Worm (Caenorhabditis elegans): ENCODE results near the gene str-255.

The str-255 gene

DNA sequence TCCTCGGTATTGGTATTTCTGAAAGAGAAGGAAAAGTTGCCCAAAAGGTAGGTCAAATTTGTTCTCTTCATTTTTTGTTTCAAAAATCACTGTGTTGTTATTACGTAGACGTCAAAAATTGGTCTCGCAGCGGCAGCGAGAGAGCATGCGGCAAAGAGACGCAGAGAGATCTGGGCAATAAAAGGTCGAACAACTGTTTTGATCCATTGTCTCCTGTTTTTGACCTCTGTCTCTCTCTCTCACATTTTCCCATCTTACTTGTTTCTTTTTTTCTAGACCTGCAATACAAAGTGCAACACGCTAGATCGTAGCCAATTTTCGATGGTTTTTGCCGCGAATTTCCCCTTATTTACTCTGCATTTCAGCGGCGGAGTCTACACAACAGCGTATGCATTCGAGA lies 37.1 kb downstream of the str-255 start:
- TF ChIP-seq mdl-1 (tag; optimal IDR thresholded peaks at IDR 0.05) (no peak), nhr-129 (tag; optimal IDR thresholded peaks at IDR 0.05) (peak; percentile 51)

DNA sequence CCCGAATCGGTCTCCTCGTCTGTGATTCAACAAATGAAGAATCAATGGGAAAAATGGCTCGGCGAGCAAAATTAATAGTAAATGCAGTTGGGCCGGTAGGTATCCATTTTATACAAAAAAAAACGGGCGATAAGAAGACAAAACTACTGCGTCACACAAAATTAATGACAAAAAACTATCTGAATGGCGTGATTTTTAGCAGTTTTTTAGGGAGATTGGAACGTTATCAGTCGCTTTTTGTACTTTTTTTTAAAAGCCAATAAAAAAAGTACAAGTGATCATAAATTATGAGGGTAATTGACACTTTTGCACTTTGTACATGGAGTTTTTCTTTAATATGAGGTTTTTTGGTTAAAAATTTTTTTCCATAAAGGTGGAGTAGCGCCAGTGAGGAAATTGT lies 40.5 kb downstream of the str-255 start:
- TF ChIP-seq fos-1 (tag; optimal IDR thresholded peaks at IDR 0.05) = peak; percentile 7
- TF ChIP-seq unc-62 (GFP tag; optimal IDR thresholded peaks at IDR 0.05) = no peak

DNA sequence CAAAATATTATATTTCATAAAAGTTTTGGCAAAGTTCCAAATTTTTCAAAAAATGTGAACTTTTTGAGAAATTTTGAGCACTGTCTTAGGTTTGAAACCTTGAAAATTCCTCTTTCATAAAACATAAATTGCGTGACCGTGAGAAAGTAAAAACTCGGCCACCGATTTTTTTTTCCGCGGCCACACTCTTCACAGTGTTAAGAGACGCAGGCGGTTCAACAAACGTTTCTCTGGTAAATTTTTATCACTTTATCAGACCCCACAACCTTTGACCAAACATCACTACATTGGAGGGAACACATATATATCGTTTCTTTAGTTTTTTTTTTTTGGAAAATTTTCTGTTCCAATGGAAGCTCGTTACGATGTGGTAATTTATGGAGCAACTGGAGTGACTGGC lies 41.1 kb downstream of the str-255 start, which contains the start of gene F22F7.2:
Gene F22F7.2 (plus strand): TSS at position 266 of the 400 bp plus-strand sequence.
- TF ChIP-seq F13H6.1 (tag; optimal IDR thresholded peaks at IDR 0.05) = no peak
- TF ChIP-seq lin-39 (tag; optimal IDR thresholded peaks at IDR 0.05) = no peak
- no peak for TF ChIP-seq ztf-4 (tag; optimal IDR thresholded peaks at IDR 0.05)
- TF ChIP-seq sma-9 (GFP tag; optimal IDR thresholded peaks at IDR 0.05) = peak; percentile 16
- TF ChIP-seq sma-9 (tag; optimal IDR thresholded peaks at IDR 0.05) = no peak
- peak; percentile 14 for TF ChIP-seq crh-2 (tag; optimal IDR thresholded peaks at IDR 0.05)

ce11 chrV:2121910-2122362 lies 41.7 kb downstream of the str-255 start, which contains the start of gene F22F7.8:
TSS of gene F22F7.8 (minus strand) at chrV:2121960.
- TF ChIP-seq F13H6.1 (tag; optimal IDR thresholded peaks at IDR 0.05) = no peak
- TF ChIP-seq sma-9 (GFP tag; optimal IDR thresholded peaks at IDR 0.05) = no peak
- no peak for TF ChIP-seq sma-9 (tag; optimal IDR thresholded peaks at IDR 0.05)
- TF ChIP-seq lin-13 (GFP tag; optimal IDR thresholded peaks at IDR 0.05) = no peak
- TF ChIP-seq aly-2 (tag; optimal IDR thresholded peaks at IDR 0.05) = no peak
- TF ChIP-seq blmp-1 (tag; optimal IDR thresholded peaks at IDR 0.05; ENCODE audit: insufficient read depth) = no peak
- no peak for TF ChIP-seq egl-27 (tag; optimal IDR thresholded peaks at IDR 0.05)
- TF ChIP-seq mbf-1 (tag; optimal IDR thresholded peaks at IDR 0.05) = no peak
- TF ChIP-seq ceh-16 (tag; optimal IDR thresholded peaks at IDR 0.05) = no peak
- no peak for TF ChIP-seq unc-39 (tag; optimal IDR thresholded peaks at IDR 0.05)
- TF ChIP-seq nhr-21 (tag; optimal IDR thresholded peaks at IDR 0.05) = no peak
- TF ChIP-seq Y55F3AM.14 (GFP tag; optimal IDR thresholded peaks at IDR 0.05) = no peak
- TF ChIP-seq nhr-6 (tag; optimal IDR thresholded peaks at IDR 0.05) = no peak
- TF ChIP-seq lin-39 (tag; optimal IDR thresholded peaks at IDR 0.05) = no peak
- no peak for TF ChIP-seq unc-55 (GFP tag; optimal IDR thresholded peaks at IDR 0.05)
- TF ChIP-seq lin-11 (tag; optimal IDR thresholded peaks at IDR 0.05) = no peak
- no peak for TF ChIP-seq dmd-4 (tag; optimal IDR thresholded peaks at IDR 0.05)
- no peak for TF ChIP-seq sma-3 (GFP tag; optimal IDR thresholded peaks at IDR 0.05)
- TF ChIP-seq nhr-10 (tag; optimal IDR thresholded peaks at IDR 0.05) = no peak

ce11 chrV:2119529-2119928 lies 44.1 kb downstream of the str-255 start, which contains the start of gene F22F7.11:
TSS of gene F22F7.11 (plus strand) at chrV:2119829.
- TF ChIP-seq ama-1 (optimal IDR thresholded peaks at IDR 0.05) = no peak

ce11 chrV:2118574-2118973 lies 45.1 kb downstream of the str-255 start, which contains the start of gene bgnt-1.2:
TSS of gene bgnt-1.2 (minus strand) at chrV:2118674.
- no peak for TF ChIP-seq peb-1 (tag; optimal IDR thresholded peaks at IDR 0.05)
- no peak for TF ChIP-seq R02D3.7 (tag; optimal IDR thresholded peaks at IDR 0.05)
- TF ChIP-seq lsy-2 (tag; optimal IDR thresholded peaks at IDR 0.05) = no peak
- no peak for TF ChIP-seq sem-4 (tag; optimal IDR thresholded peaks at IDR 0.05)
- TF ChIP-seq mdl-1 (tag; optimal IDR thresholded peaks at IDR 0.05) = no peak
- TF ChIP-seq skn-1 (tag; optimal IDR thresholded peaks at IDR 0.05) = no peak
- TF ChIP-seq sma-9 (GFP tag; optimal IDR thresholded peaks at IDR 0.05) = no peak
- TF ChIP-seq sma-9 (tag; optimal IDR thresholded peaks at IDR 0.05) = no peak
- TF ChIP-seq fos-1 (tag; optimal IDR thresholded peaks at IDR 0.05) = no peak
- no peak for TF ChIP-seq ama-1 (optimal IDR thresholded peaks at IDR 0.05)
- TF ChIP-seq unc-55 (GFP tag; optimal IDR thresholded peaks at IDR 0.05) = no peak
- no peak for TF ChIP-seq crh-2 (tag; optimal IDR thresholded peaks at IDR 0.05)
- TF ChIP-seq nhr-23 (tag; optimal IDR thresholded peaks at IDR 0.05) = no peak
- no peak for TF ChIP-seq Y55F3AM.14 (GFP tag; optimal IDR thresholded peaks at IDR 0.05)
- no peak for TF ChIP-seq nhr-6 (tag; optimal IDR thresholded peaks at IDR 0.05)
- TF ChIP-seq nhr-129 (tag; optimal IDR thresholded peaks at IDR 0.05) = no peak
- no peak for TF ChIP-seq nhr-77 (tag; optimal IDR thresholded peaks at IDR 0.05)

All from whole organism, L2 larva.